Fruit fly (Drosophila melanogaster): ENCODE measurements around the gene htt.

DNA sequence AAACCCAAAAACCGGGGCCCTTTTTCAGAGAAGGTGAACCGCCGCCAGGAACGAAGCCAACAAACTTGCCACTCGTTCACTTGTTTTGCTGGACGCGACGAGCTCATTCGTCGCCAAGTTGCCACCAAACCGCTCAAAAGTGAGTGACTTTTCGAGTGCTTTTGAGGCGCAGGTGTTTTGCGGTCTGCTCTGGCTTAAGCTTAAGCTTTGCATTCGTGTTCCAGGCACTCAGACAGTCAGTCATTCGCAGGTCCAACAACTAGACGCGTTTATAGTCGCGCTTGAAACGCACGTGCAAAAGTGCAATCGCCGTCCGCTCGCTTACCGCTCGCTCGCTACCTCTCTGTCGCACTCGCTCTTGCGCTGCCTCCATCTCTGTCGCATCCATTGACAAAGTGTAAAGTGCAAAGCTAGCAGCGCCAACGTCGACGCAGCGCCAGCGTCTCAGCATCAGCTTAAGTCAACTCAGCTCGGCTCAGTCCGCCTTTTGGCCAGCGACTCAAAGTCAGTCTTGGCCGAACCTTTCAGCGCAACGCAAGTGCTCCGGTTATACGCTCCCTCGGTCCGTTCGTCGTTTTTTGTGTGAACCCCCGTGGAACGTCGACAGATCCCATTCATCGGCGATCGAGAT lies 14.1 kb upstream of the htt start:
- no peak for TF ChIP-seq CG7045 (GFP tag; optimal IDR thresholded peaks at IDR 0.05)
- TF ChIP-seq CG12768 (GFP tag; optimal IDR thresholded peaks at IDR 0.05): peak; percentile 72
- no peak for TF ChIP-seq pad (GFP tag; optimal IDR thresholded peaks at IDR 0.05)
- TF ChIP-seq kay (GFP tag; ENCODE audit: borderline replicate concordance): peak; percentile 4
- TF ChIP-seq CG33017 (tag; optimal IDR thresholded peaks at IDR 0.05): no peak
- TF ChIP-seq toe (GFP tag; optimal IDR thresholded peaks at IDR 0.05): no peak
- TF ChIP-seq ovo (GFP tag; optimal IDR thresholded peaks at IDR 0.05): no peak
- no peak for TF ChIP-seq bab1 (GFP tag; optimal IDR thresholded peaks at IDR 0.05)
- peak; percentile 46 for TF ChIP-seq cic (GFP tag; optimal IDR thresholded peaks at IDR 0.05)
- TF ChIP-seq CG14711 (tag; optimal IDR thresholded peaks at IDR 0.05): no peak
- no peak for TF ChIP-seq cnc (optimal IDR thresholded peaks at IDR 0.05)
- no peak for TF ChIP-seq CG11617 (GFP tag; optimal IDR thresholded peaks at IDR 0.05)
